Worm (Caenorhabditis elegans): Measurements from ENCODE around the gene cyn-11.

DNA sequence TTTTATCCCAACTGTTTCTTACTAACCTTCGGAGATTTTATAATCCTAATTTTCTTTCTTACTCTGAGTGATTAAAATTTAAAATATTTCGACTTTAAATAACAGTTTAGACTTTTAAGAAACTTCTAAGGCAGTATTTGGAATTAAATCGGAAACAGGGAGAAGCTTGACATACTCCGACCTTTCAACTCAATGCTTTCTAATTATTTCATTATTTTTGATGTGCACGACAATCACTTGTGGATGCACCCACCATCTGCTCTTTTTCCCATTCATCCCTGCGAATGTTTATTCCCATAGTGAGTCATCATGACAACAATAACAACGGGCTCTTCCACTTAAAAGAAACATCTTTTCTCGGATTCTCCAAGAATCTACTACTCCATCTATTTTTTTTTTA, 32.6 kb upstream of the cyn-11 start:
- no peak for TF ChIP-seq ztf-23 (GFP tag; IDR thresholded peaks at IDR 0.05)
- no peak for TF ChIP-seq klf-2 (GFP tag; conservative IDR thresholded peaks at IDR 0.05)
- TF ChIP-seq ztf-29 (GFP tag; IDR thresholded peaks at IDR 0.05): no peak
- no peak for TF ChIP-seq flt-1 (GFP tag; IDR thresholded peaks at IDR 0.05)
- no peak for TF ChIP-seq cog-1 (tag; optimal IDR thresholded peaks at IDR 0.05)
- no peak for TF ChIP-seq T22C8.4 (GFP tag; IDR thresholded peaks at IDR 0.05)

All from whole organism, midembryonic.